Fruit fly (Drosophila melanogaster): ENCODE results near the gene Nin.

dm6 chr2L:5260267-5260666 lies 18.1 kb downstream of the Nin start:
- TF ChIP-seq Lpt (GFP tag; optimal IDR thresholded peaks at IDR 0.05) (no peak), spab (GFP tag; optimal IDR thresholded peaks at IDR 0.05) (no peak), vri (GFP tag; optimal IDR thresholded peaks at IDR 0.05) (no peak), lz (GFP tag; optimal IDR thresholded peaks at IDR 0.05) (no peak)

All from whole organism, prepupa.